Worm (Caenorhabditis elegans) whole organism, midembryonic: ENCODE results near the gene F56H9.6.

Experiments used
- T22C8.4 ChIP-seq: fragments of 200-800 bp; sonication (Bioruptor generic); IDR thresholded peaks from 2 replicates; pipeline ENCODE4 v1.3.6; 2022; ENCODE audit warnings: missing genetic modification characterization, missing compliant biosample characterization
- cog-1 ChIP-seq: sonication (generic microtip); optimal IDR thresholded peaks from 2 replicates; lab custom pipeline; 2016; ENCODE audit warnings: missing genetic modification characterization, missing compliant biosample characterization
- flt-1 ChIP-seq: fragments of 200-800 bp; sonication (Bioruptor generic); IDR thresholded peaks from 2 replicates; pipeline ENCODE4 v1.3.6; 2022; ENCODE audit warnings: missing genetic modification characterization, missing compliant biosample characterization
- klf-2 ChIP-seq: fragments of 200-800 bp; sonication (Bioruptor generic); conservative IDR thresholded peaks from 2 replicates; pipeline ENCODE4 v1.3.6; 2022; ENCODE audit warnings: missing genetic modification reagents, missing genetic modification characterization, missing compliant biosample characterization
- med-1 ChIP-seq: sonication (generic microtip); optimal IDR thresholded peaks from 2 replicates; lab custom pipeline; 2017; ENCODE audit warnings: missing genetic modification characterization, mild to moderate bottlenecking, missing compliant biosample characterization, antibody characterized with exemption, missing genetic modification reagents; ENCODE audit not compliant: insufficient read depth
- ref-1 ChIP-seq: fragments of 200-800 bp; sonication (Bioruptor generic); conservative IDR thresholded peaks from 2 replicates; pipeline ENCODE4 v1.3.6; 2022; ENCODE audit warnings: missing genetic modification reagents, missing genetic modification characterization, missing compliant biosample characterization
- tab-1 ChIP-seq: fragments of 200-800 bp; sonication (Bioruptor generic); IDR thresholded peaks from 2 replicates; pipeline ENCODE4 v1.3.6; 2022; ENCODE audit warnings: missing genetic modification characterization, missing compliant biosample characterization
- ztf-23 ChIP-seq: fragments of 200-800 bp; sonication (Bioruptor generic); IDR thresholded peaks from 2 replicates; pipeline ENCODE4 v1.3.6; 2022; ENCODE audit warnings: missing genetic modification reagents, missing genetic modification characterization, missing compliant biosample characterization
- ztf-29 ChIP-seq: fragments of 200-800 bp; sonication (Bioruptor generic); IDR thresholded peaks from 2 replicates; pipeline ENCODE4 v1.3.6; 2022; ENCODE audit warnings: missing genetic modification reagents, missing genetic modification characterization, missing compliant biosample characterization

The F56H9.6 gene

ce11 chrV:12659426-12659825, 29.8 kb upstream of the F56H9.6 start, which contains the start of gene ccch-3:
Gene ccch-3 (minus strand): TSS chrV:12659687.
- no peak for TF ChIP-seq flt-1
- TF ChIP-seq T22C8.4 (GFP tag; lab: Robert Waterston, UW), result no peak
- no peak for TF ChIP-seq klf-2
- no peak for TF ChIP-seq ztf-29 (GFP tag; lab: Robert Waterston, UW)
- no peak for TF ChIP-seq med-1 (GFP tag; lab: Kevin White, UChicago)
- TF ChIP-seq tab-1 (GFP tag; lab: Robert Waterston, UW), result no peak
- no peak for TF ChIP-seq ztf-23 (GFP tag; lab: Robert Waterston, UW)
- TF ChIP-seq ref-1, result no peak
- no peak for TF ChIP-seq cog-1 (tag; lab: Kevin White, UChicago)

- no peak for TF ChIP-seq ztf-23 (GFP tag; lab: Robert Waterston, UW)
- no peak for TF ChIP-seq ztf-29 (GFP tag; lab: Robert Waterston, UW)
- no peak for TF ChIP-seq ref-1
- TF ChIP-seq tab-1 (GFP tag; lab: Robert Waterston, UW), result no peak
- no peak for TF ChIP-seq klf-2
- TF ChIP-seq med-1 (GFP tag; lab: Kevin White, UChicago), result no peak
- TF ChIP-seq T22C8.4 (GFP tag; lab: Robert Waterston, UW), result no peak
- TF ChIP-seq cog-1 (tag; lab: Kevin White, UChicago), result no peak
- no peak for TF ChIP-seq flt-1
Measured at ce11 chrV:12658142-12658541, 28.5 kb upstream of the F56H9.6 start, which contains the start of gene W05B10.6. Gene W05B10.6 (minus strand): TSS chrV:12658242.

ce11 chrV:12649636-12650035, 20.0 kb upstream of the F56H9.6 start, which contains the start of gene lin-25:
Gene lin-25 (plus strand): TSS chrV:12649925.
- TF ChIP-seq ztf-29 (GFP tag; lab: Robert Waterston, UW), result no peak
- no peak for TF ChIP-seq klf-2
- no peak for TF ChIP-seq flt-1
- no peak for TF ChIP-seq cog-1 (tag; lab: Kevin White, UChicago)
- no peak for TF ChIP-seq T22C8.4 (GFP tag; lab: Robert Waterston, UW)
- TF ChIP-seq med-1 (GFP tag; lab: Kevin White, UChicago), result no peak
- TF ChIP-seq ref-1, result no peak
- no peak for TF ChIP-seq tab-1 (GFP tag; lab: Robert Waterston, UW)
- TF ChIP-seq ztf-23 (GFP tag; lab: Robert Waterston, UW), result no peak

- TF ChIP-seq ref-1 (no peak), ztf-29 (GFP tag; lab: Robert Waterston, UW) (no peak), cog-1 (tag; lab: Kevin White, UChicago) (no peak), ztf-23 (GFP tag; lab: Robert Waterston, UW) (no peak), med-1 (GFP tag; lab: Kevin White, UChicago) (no peak), klf-2 (no peak)
Measured at ce11 chrV:12649213-12649612, 19.6 kb upstream of the F56H9.6 start, which contains the start of gene gpa-9. Gene gpa-9 (minus strand): TSS chrV:12649313.

ce11 chrV:12644500-12644899, 14.9 kb upstream of the F56H9.6 start, which contains the start of gene F56H9.8:
Gene F56H9.8 (plus strand): TSS chrV:12644800.
- TF ChIP-seq cog-1 (tag; lab: Kevin White, UChicago) (no peak), klf-2 (no peak), med-1 (GFP tag; lab: Kevin White, UChicago) (no peak), T22C8.4 (GFP tag; lab: Robert Waterston, UW) (no peak), ztf-23 (GFP tag; lab: Robert Waterston, UW) (no peak), ztf-29 (GFP tag; lab: Robert Waterston, UW) (no peak), flt-1 (no peak), ref-1 (no peak), tab-1 (GFP tag; lab: Robert Waterston, UW) (no peak)

ce11 chrV:12640384-12640783, 10.7 kb upstream of the F56H9.6 start, which contains the start of gene gpa-8:
Gene gpa-8 (minus strand): TSS chrV:12640484.
- TF ChIP-seq tab-1 (GFP tag; lab: Robert Waterston, UW) (no peak), klf-2 (no peak)

- TF ChIP-seq ref-1 (no peak), ztf-23 (GFP tag; lab: Robert Waterston, UW) (no peak), tab-1 (GFP tag; lab: Robert Waterston, UW) (no peak), klf-2 (no peak), cog-1 (tag; lab: Kevin White, UChicago) (no peak), flt-1 (no peak), med-1 (GFP tag; lab: Kevin White, UChicago) (no peak), ztf-29 (GFP tag; lab: Robert Waterston, UW) (no peak), T22C8.4 (GFP tag; lab: Robert Waterston, UW) (no peak)
Measured at ce11 chrV:12637764-12638502, 8.3 kb upstream of the F56H9.6 start.

ce11 chrV:12637238-12637690, 7.6 kb upstream of the F56H9.6 start, which contains the start of gene F56H9.2:
Gene F56H9.2 (plus strand): TSS chrV:12637663.
- TF ChIP-seq cog-1 (tag; lab: Kevin White, UChicago), result no peak
- 0 out of 2 replicates have a peak, but pooled peaks have one; percentile 48 for TF ChIP-seq ztf-23 (GFP tag; lab: Robert Waterston, UW)
- TF ChIP-seq tab-1 (GFP tag; lab: Robert Waterston, UW), result no peak
- no peak for TF ChIP-seq ztf-29 (GFP tag; lab: Robert Waterston, UW)
- no peak for TF ChIP-seq klf-2

ce11 chrV:12636248-12636647, 6.6 kb upstream of the F56H9.6 start:
- TF ChIP-seq med-1 (GFP tag; lab: Kevin White, UChicago) (no peak), tab-1 (GFP tag; lab: Robert Waterston, UW) (no peak), klf-2 (no peak), ztf-23 (GFP tag; lab: Robert Waterston, UW) (no peak), ztf-29 (GFP tag; lab: Robert Waterston, UW) (no peak), ref-1 (no peak), T22C8.4 (GFP tag; lab: Robert Waterston, UW) (no peak), cog-1 (tag; lab: Kevin White, UChicago) (no peak), flt-1 (no peak)
